Worm (Caenorhabditis elegans) whole organism, late embryonic: Measurements from ENCODE around the gene F07C6.2.

ENCODE experiments used
- C08G9.2 ChIP-seq: sonication (generic microtip); optimal IDR thresholded peaks from 2 replicates; lab custom pipeline; 2016; ENCODE audit warnings: mild to moderate bottlenecking, missing genetic modification characterization, moderate library complexity, missing compliant biosample characterization
- ama-1 ChIP-seq: fragments of 150-350 bp; optimal IDR thresholded peaks from 2 replicates; lab custom pipeline; 2014
- ceh-14 ChIP-seq: sonication (generic microtip); optimal IDR thresholded peaks from 2 replicates; lab custom pipeline; 2016; ENCODE audit warnings: missing genotype, missing genetic modification characterization, missing compliant biosample characterization
- ceh-6 ChIP-seq: fragments of 200-800 bp; sonication (Bioruptor generic); optimal IDR thresholded peaks from 2 replicates; lab custom pipeline; 2018; ENCODE audit warnings: mild to moderate bottlenecking, missing genetic modification characterization, missing compliant biosample characterization
- fkh-10 ChIP-seq: fragments of 150-350 bp; optimal IDR thresholded peaks from 2 replicates; lab custom pipeline; 2014; ENCODE audit warnings: missing biosample characterization, missing genetic modification reagents, missing genetic modification characterization
- npax-4 ChIP-seq: sonication (generic microtip); optimal IDR thresholded peaks from 2 replicates; lab custom pipeline; 2016; ENCODE audit warnings: missing genetic modification characterization, missing compliant biosample characterization
- pha-4 ChIP-seq: fragments of 150-350 bp; optimal IDR thresholded peaks from 2 replicates; lab custom pipeline; 2018; ENCODE audit warnings: missing biosample characterization, missing genetic modification reagents, missing genetic modification characterization

- TF ChIP-seq npax-4 (no peak), ceh-14 (tag; lab: Kevin White, UChicago) (no peak), ceh-6 (no peak), pha-4 (tag; lab: Kevin White, UChicago) (no peak), fkh-10 (no peak), ama-1 (lab: Kevin White, UChicago) (no peak), C08G9.2 (tag; lab: Kevin White, UChicago) (no peak)
These were observed 20.6 kb downstream of the F07C6.2 start for ce11 chrIV:12811554-12811953.
